Worm (Caenorhabditis elegans): ENCODE results near the gene cdc-48.1.

cdc-48.1 gene

ce11 chrII:10546784-10547087, 16.5 kb downstream of the cdc-48.1 start:
- TF ChIP-seq eyg-1 (tag; optimal IDR thresholded peaks at IDR 0.05) (no peak), T23F11.4 (GFP tag; optimal IDR thresholded peaks at IDR 0.05) (no peak), nfya-1 (tag; optimal IDR thresholded peaks at IDR 0.05) (no peak), unc-55 (GFP tag; optimal IDR thresholded peaks at IDR 0.05) (peak; percentile 79)

ce11 chrII:10545924-10546783, 17.1 kb downstream of the cdc-48.1 start:
- TF ChIP-seq pax-1 (tag; optimal IDR thresholded peaks at IDR 0.05) (no peak), sdc-2 (tag; optimal IDR thresholded peaks at IDR 0.05) (no peak), pag-3 (tag; optimal IDR thresholded peaks at IDR 0.05; ENCODE audit: borderline replicate concordance) (no peak)

DNA sequence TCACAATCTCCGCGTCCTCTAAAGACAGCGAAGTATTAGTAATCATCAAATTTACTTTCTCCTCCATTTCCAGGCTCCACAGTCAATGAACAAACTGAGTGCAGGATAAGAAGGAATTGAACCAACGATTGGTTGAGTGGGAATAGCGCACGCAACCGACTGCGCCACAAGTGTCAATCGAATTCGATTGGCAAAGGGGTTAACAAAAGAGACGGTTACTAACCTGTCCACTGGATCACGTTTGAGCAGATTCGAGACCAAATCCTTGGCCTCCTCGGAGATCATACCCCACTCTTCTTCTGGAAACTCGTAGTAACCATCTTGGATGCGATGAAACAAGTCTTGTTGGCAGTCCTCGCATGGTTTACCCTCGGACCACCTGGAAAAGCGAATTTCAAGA, 18.0 kb downstream of the cdc-48.1 start:
- peak; percentile 0 for TF ChIP-seq nhr-232 (tag; optimal IDR thresholded peaks at IDR 0.05)
- TF ChIP-seq pat-9 (tag; optimal IDR thresholded peaks at IDR 0.05), result peak; percentile 15
- TF ChIP-seq tbx-2 (tag; optimal IDR thresholded peaks at IDR 0.05), result no peak
- no peak for TF ChIP-seq unc-86 (tag; optimal IDR thresholded peaks at IDR 0.05)
- no peak for TF ChIP-seq fkh-10 (GFP tag; optimal IDR thresholded peaks at IDR 0.05)
- TF ChIP-seq ceh-2 (tag; optimal IDR thresholded peaks at IDR 0.05), result no peak
- TF ChIP-seq npax-4 (tag; optimal IDR thresholded peaks at IDR 0.05), result no peak
- no peak for TF ChIP-seq hlh-30 (tag; optimal IDR thresholded peaks at IDR 0.05; ENCODE audit: insufficient read depth)
- TF ChIP-seq ceh-30 (tag; optimal IDR thresholded peaks at IDR 0.05), result no peak

DNA sequence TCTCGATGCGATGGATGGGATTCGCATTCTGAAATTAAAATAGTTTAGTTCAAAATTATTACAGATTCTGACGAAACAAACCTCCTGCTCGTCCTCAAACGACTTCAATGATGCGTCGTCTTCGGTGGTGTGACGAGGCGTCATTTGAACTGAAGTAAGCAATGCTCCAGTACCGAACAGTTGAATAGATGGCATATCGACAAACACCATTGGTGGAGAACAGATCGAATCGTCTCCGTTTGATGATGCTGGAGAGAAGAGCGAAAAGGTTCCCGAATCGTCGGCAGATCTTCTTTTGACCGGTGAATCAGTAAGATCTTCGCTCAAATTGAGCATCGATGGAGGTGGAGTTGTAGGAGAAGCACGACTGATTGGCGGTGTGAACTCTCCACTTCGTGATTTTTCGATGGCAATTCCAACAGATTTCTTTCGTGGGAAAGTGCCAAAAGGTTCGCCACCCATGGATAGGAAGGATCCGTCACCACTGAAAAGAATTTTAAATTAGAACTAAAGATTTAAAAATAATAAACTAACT, 18.8 kb downstream of the cdc-48.1 start:
- no peak for TF ChIP-seq ref-2 (tag; optimal IDR thresholded peaks at IDR 0.05)
- TF ChIP-seq hlh-8 (tag; optimal IDR thresholded peaks at IDR 0.05), result no peak
- TF ChIP-seq F13H6.1 (tag; optimal IDR thresholded peaks at IDR 0.05), result no peak
- TF ChIP-seq hlh-6 (tag; optimal IDR thresholded peaks at IDR 0.05), result no peak
- TF ChIP-seq ceh-14 (tag; optimal IDR thresholded peaks at IDR 0.05), result no peak
- no peak for TF ChIP-seq pha-2 (tag; optimal IDR thresholded peaks at IDR 0.05)
- TF ChIP-seq ceh-31 (tag; optimal IDR thresholded peaks at IDR 0.05), result no peak
- TF ChIP-seq fkh-10 (GFP tag; optimal IDR thresholded peaks at IDR 0.05), result no peak
- TF ChIP-seq ceh-48 (tag; optimal IDR thresholded peaks at IDR 0.05), result no peak
- no peak for TF ChIP-seq che-1 (tag; optimal IDR thresholded peaks at IDR 0.05)
- TF ChIP-seq fax-1 (tag; optimal IDR thresholded peaks at IDR 0.05), result no peak
- TF ChIP-seq Y22D7AL.16 (tag; optimal IDR thresholded peaks at IDR 0.05), result no peak

ce11 chrII:10543457-10544137, 19.6 kb downstream of the cdc-48.1 start:
- TF ChIP-seq nhr-11 (tag; optimal IDR thresholded peaks at IDR 0.05), result peak; percentile 1
- no peak for TF ChIP-seq rnt-1 (tag; optimal IDR thresholded peaks at IDR 0.05)

- no peak for TF ChIP-seq pros-1 (tag; optimal IDR thresholded peaks at IDR 0.05)
- no peak for TF ChIP-seq unc-86 (tag; optimal IDR thresholded peaks at IDR 0.05)
- TF ChIP-seq ztf-16 (tag; optimal IDR thresholded peaks at IDR 0.05), result no peak
- no peak for TF ChIP-seq ceh-31 (tag; optimal IDR thresholded peaks at IDR 0.05)
- TF ChIP-seq ceh-2 (tag; optimal IDR thresholded peaks at IDR 0.05), result no peak
- no peak for TF ChIP-seq ceh-19 (GFP tag; optimal IDR thresholded peaks at IDR 0.05)
- TF ChIP-seq che-1 (tag; optimal IDR thresholded peaks at IDR 0.05), result no peak
- no peak for TF ChIP-seq fkh-10 (GFP tag; optimal IDR thresholded peaks at IDR 0.05)
- no peak for TF ChIP-seq ceh-22 (tag; optimal IDR thresholded peaks at IDR 0.05)
- no peak for TF ChIP-seq ceh-34 (tag; optimal IDR thresholded peaks at IDR 0.05)
- no peak for TF ChIP-seq madf-2 (tag; optimal IDR thresholded peaks at IDR 0.05)
- TF ChIP-seq ahr-1 (tag; optimal IDR thresholded peaks at IDR 0.05), result no peak
- no peak for TF ChIP-seq ceh-9 (tag; optimal IDR thresholded peaks at IDR 0.05)
- TF ChIP-seq ets-4 (tag; optimal IDR thresholded peaks at IDR 0.05), result no peak
- no peak for TF ChIP-seq lin-11 (tag; optimal IDR thresholded peaks at IDR 0.05)
Observed at ce11 chrII:10542654-10543456, 20.4 kb downstream of the cdc-48.1 start.
